Worm (Caenorhabditis elegans) whole organism, midembryonic: ENCODE data around the gene C05C8.5.

ENCODE experiments used
- T22C8.4 ChIP-seq: fragments of 200-800 bp; sonication (Bioruptor generic); IDR thresholded peaks from 2 replicates; pipeline ENCODE4 v1.3.6; 2022; ENCODE audit warnings: missing genetic modification characterization, missing compliant biosample characterization
- cog-1 ChIP-seq: sonication (generic microtip); optimal IDR thresholded peaks from 2 replicates; lab custom pipeline; 2016; ENCODE audit warnings: missing genetic modification characterization, missing compliant biosample characterization
- flt-1 ChIP-seq: fragments of 200-800 bp; sonication (Bioruptor generic); IDR thresholded peaks from 2 replicates; pipeline ENCODE4 v1.3.6; 2022; ENCODE audit warnings: missing genetic modification characterization, missing compliant biosample characterization
- klf-2 ChIP-seq: fragments of 200-800 bp; sonication (Bioruptor generic); conservative IDR thresholded peaks from 2 replicates; pipeline ENCODE4 v1.3.6; 2022; ENCODE audit warnings: missing genetic modification reagents, missing genetic modification characterization, missing compliant biosample characterization
- med-1 ChIP-seq: sonication (generic microtip); optimal IDR thresholded peaks from 2 replicates; lab custom pipeline; 2017; ENCODE audit warnings: missing genetic modification characterization, mild to moderate bottlenecking, missing compliant biosample characterization, antibody characterized with exemption, missing genetic modification reagents; ENCODE audit not compliant: insufficient read depth
- ref-1 ChIP-seq: fragments of 200-800 bp; sonication (Bioruptor generic); conservative IDR thresholded peaks from 2 replicates; pipeline ENCODE4 v1.3.6; 2022; ENCODE audit warnings: missing genetic modification reagents, missing genetic modification characterization, missing compliant biosample characterization
- tab-1 ChIP-seq: fragments of 200-800 bp; sonication (Bioruptor generic); IDR thresholded peaks from 2 replicates; pipeline ENCODE4 v1.3.6; 2022; ENCODE audit warnings: missing genetic modification characterization, missing compliant biosample characterization
- ztf-23 ChIP-seq: fragments of 200-800 bp; sonication (Bioruptor generic); IDR thresholded peaks from 2 replicates; pipeline ENCODE4 v1.3.6; 2022; ENCODE audit warnings: missing genetic modification reagents, missing genetic modification characterization, missing compliant biosample characterization
- ztf-29 ChIP-seq: fragments of 200-800 bp; sonication (Bioruptor generic); IDR thresholded peaks from 2 replicates; pipeline ENCODE4 v1.3.6; 2022; ENCODE audit warnings: missing genetic modification reagents, missing genetic modification characterization, missing compliant biosample characterization

Gene C05C8.5

DNA sequence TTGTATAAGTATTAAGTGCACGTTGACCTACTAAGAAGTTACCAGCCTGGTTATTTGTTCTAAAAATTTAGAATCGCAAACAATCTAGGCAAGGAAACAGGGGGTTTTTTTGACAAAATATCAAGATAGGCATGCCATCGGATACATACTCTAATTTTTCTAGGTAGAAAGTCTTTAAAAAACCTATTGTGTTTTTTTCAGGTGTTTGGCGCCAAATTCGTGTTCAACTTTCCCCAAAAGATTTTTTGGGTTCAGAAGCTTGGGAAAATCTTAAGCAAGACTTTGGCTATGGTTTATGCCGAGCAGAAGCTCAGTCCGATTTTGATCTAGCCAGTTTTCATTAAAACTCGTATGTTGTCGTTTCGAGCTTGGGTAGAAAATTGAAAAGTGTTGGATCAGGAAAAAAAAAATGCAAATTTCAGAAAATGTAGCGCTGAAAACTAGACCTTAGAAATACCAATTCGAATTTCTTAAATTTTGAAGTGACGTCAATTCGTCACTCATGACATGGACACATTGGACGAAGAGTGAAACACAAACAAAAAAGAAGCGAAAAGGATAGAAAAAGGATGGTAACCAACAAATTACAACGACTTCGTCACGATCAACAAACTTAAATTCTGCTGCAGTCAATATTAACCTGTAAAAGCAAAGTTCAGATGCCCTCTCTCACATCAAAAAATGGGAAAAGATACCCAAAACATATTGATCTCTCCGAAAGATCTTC is 13.8 kb upstream of the C05C8.5 start:
- TF ChIP-seq flt-1 (GFP tag; lab: Robert Waterston, UW) (no peak), ztf-29 (GFP tag; lab: Robert Waterston, UW) (no peak), med-1 (GFP tag; lab: Kevin White, UChicago) (no peak), ztf-23 (GFP tag; lab: Robert Waterston, UW) (no peak), ref-1 (no peak), cog-1 (tag; lab: Kevin White, UChicago) (no peak), klf-2 (GFP tag; lab: Robert Waterston, UW) (no peak), tab-1 (GFP tag; lab: Robert Waterston, UW) (no peak), T22C8.4 (GFP tag; lab: Robert Waterston, UW) (no peak)

DNA sequence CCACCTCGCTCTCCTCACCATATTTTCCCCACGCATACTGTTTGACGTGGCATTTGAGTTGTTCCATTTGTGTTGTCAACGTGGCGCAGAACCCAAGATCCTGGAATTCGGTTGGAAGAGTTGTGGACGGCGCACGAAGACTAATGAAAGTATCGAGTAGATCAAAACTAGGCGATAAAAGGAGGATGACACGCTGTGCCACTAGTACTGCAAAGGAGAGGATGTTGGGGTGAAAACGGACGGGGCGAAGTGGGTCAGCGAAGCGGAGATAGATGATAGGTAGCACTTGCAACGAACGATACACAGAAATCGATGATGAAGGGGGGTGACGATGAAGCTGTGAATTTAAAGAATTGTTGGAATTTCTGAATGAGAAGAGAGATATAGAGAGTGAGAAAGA is 12.3 kb upstream of the C05C8.5 start, which contains the start of gene C05C8.7:
C05C8.7 (minus strand) TSS at position 100 of the 400 bp plus-strand sequence.
- no peak for TF ChIP-seq ztf-23 (GFP tag; lab: Robert Waterston, UW)
- no peak for TF ChIP-seq T22C8.4 (GFP tag; lab: Robert Waterston, UW)
- 0 out of 2 replicates have a peak, but pooled peaks have one; percentile 51 for TF ChIP-seq flt-1 (GFP tag; lab: Robert Waterston, UW)
- no peak for TF ChIP-seq med-1 (GFP tag; lab: Kevin White, UChicago)
- TF ChIP-seq klf-2 (GFP tag; lab: Robert Waterston, UW) = no peak

DNA sequence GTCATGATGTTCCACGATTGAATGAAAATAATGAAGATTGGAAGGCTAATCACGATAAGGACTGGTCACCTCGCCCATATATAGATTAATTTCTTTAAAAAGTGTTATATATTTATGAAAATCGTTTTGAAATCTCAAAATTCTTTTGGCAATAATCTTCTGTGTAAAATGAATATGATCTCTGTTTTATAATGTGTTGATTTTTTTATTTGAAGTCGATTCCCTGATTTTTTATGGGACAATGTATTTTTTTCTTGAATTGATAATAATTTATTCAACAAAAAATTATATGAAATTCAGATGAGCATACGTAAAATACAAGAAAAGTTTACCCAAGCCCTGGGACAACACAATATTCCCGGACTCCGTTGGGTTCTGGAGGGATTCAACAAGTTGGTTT is 4.8 kb upstream of the C05C8.5 start, which contains the start of gene C05C8.1:
C05C8.1 (plus strand) TSS at position 301 of the 400 bp plus-strand sequence.
- no peak for TF ChIP-seq ref-1
- TF ChIP-seq ztf-29 (GFP tag; lab: Robert Waterston, UW) = no peak
- TF ChIP-seq ztf-23 (GFP tag; lab: Robert Waterston, UW) = no peak
- no peak for TF ChIP-seq klf-2 (GFP tag; lab: Robert Waterston, UW)
- TF ChIP-seq flt-1 (GFP tag; lab: Robert Waterston, UW) = no peak
- no peak for TF ChIP-seq T22C8.4 (GFP tag; lab: Robert Waterston, UW)
- TF ChIP-seq cog-1 (tag; lab: Kevin White, UChicago) = no peak
- no peak for TF ChIP-seq tab-1 (GFP tag; lab: Robert Waterston, UW)
- no peak for TF ChIP-seq med-1 (GFP tag; lab: Kevin White, UChicago)

DNA sequence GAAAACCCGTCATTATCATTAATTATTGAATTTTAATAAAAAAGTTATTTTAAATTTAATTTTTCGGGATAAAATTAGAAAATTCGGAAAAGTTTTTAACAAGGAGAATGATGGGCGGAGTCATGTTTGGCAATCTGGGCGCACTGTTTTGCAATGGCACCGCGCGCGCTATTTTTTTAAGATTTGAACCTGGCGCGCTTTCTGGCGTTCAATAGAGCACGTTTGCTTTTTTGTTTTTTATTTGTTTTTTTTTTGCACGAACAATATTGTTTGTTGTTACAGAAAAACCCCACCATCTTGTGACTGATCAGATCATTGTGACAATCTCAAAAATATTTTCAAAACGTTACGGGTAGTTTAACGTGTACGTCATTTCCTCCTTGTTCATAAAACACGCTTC is 2.5 kb upstream of the C05C8.5 start, which contains the start of gene hyls-1:
hyls-1 (plus strand) TSS at position 249 of the 400 bp plus-strand sequence.
- TF ChIP-seq ztf-23 (GFP tag; lab: Robert Waterston, UW) (0 out of 2 replicates have a peak, but pooled peaks have one; percentile 56), ref-1 (no peak), med-1 (GFP tag; lab: Kevin White, UChicago) (no peak), ztf-29 (GFP tag; lab: Robert Waterston, UW) (no peak), flt-1 (GFP tag; lab: Robert Waterston, UW) (0 out of 2 replicates have a peak, but pooled peaks have one; percentile 45), cog-1 (tag; lab: Kevin White, UChicago) (peak; percentile 78)

DNA sequence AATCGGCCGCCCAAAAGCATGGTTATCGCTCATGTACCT is 2.3 kb upstream of the C05C8.5 start, which contains the start of gene hpo-9:
hpo-9 (minus strand) TSS at position 37 of the 39 bp plus-strand sequence.
- TF ChIP-seq med-1 (GFP tag; lab: Kevin White, UChicago) (no peak), tab-1 (GFP tag; lab: Robert Waterston, UW) (no peak), T22C8.4 (GFP tag; lab: Robert Waterston, UW) (no peak), ztf-29 (GFP tag; lab: Robert Waterston, UW) (no peak)

DNA sequence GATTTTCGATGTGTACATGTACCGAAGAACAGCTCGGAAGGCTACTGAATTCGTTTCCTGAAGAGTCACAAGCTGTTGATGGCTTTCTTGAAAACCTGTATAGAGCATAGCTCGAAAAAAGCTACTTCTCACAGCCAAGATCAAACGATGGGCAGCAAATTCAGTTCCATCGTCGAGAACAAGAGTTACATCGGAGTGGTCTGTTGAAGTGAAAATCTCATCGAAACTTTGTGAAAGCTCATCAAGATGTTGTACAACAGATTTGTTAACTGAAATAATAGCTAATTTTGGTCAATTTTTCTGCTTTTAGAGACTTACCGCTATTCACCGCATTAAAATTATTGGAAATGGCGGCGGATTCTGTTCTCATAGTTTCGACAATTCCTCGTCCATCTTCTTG is 2.1 kb upstream of the C05C8.5 start:
- no peak for TF ChIP-seq ztf-23 (GFP tag; lab: Robert Waterston, UW)
- TF ChIP-seq cog-1 (tag; lab: Kevin White, UChicago) = no peak
- no peak for TF ChIP-seq med-1 (GFP tag; lab: Kevin White, UChicago)
- no peak for TF ChIP-seq tab-1 (GFP tag; lab: Robert Waterston, UW)
- TF ChIP-seq flt-1 (GFP tag; lab: Robert Waterston, UW) = no peak
- TF ChIP-seq klf-2 (GFP tag; lab: Robert Waterston, UW) = no peak
- no peak for TF ChIP-seq ref-1
- TF ChIP-seq ztf-29 (GFP tag; lab: Robert Waterston, UW) = no peak
- no peak for TF ChIP-seq T22C8.4 (GFP tag; lab: Robert Waterston, UW)

DNA sequence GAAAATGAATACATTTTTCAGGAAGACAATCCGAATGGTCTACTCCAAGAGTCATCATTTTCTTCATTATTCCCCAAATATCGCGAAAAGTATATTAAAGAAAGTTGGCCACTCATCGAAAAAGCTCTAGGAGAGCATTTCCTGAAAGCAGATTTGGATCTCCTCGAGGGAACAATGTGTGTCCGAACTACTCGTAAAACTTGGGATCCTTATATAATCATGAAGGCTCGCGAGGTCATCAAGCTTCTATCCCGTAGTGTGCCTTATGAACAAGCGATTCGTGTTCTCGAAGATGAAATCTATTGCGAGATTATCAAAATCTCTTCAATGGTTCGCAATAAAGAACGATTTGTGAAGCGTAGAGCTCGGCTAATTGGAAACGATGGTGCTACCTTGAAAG is 3.1 kb downstream of the C05C8.5 start:
- TF ChIP-seq ztf-29 (GFP tag; lab: Robert Waterston, UW) = no peak
- no peak for TF ChIP-seq flt-1 (GFP tag; lab: Robert Waterston, UW)
- no peak for TF ChIP-seq med-1 (GFP tag; lab: Kevin White, UChicago)
- TF ChIP-seq T22C8.4 (GFP tag; lab: Robert Waterston, UW) = no peak
- no peak for TF ChIP-seq ztf-23 (GFP tag; lab: Robert Waterston, UW)
- no peak for TF ChIP-seq klf-2 (GFP tag; lab: Robert Waterston, UW)
- TF ChIP-seq cog-1 (tag; lab: Kevin White, UChicago) = no peak
- no peak for TF ChIP-seq tab-1 (GFP tag; lab: Robert Waterston, UW)
- no peak for TF ChIP-seq ref-1

DNA sequence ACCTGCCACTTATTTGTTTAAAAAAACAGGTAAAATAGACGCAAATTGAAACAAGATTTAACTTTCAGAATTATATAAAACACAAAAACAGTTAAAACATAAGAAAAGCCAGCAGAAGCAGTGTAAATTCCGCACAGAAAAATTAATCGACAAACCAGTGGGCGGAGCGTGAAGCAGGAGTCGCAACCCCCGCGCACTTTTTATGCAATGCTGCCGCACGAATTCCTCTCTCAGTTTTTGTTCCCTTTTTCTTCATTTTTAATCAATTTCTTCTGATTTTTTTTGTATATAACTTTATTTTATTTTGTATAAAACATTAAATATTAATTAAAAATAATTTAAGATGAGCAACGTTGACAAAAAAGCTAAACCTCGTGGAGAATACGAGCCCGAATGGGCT is 3.8 kb downstream of the C05C8.5 start, which contains the start of the genes gei-6 and krr-1:
gei-6 (minus strand) TSS at position 2 of the 400 bp plus-strand sequence.
krr-1 (plus strand) TSS at position 344 of the 400 bp plus-strand sequence.
- TF ChIP-seq med-1 (GFP tag; lab: Kevin White, UChicago) (peak; percentile 95), T22C8.4 (GFP tag; lab: Robert Waterston, UW) (peak; percentile 72), klf-2 (GFP tag; lab: Robert Waterston, UW) (peak; percentile 82), ztf-29 (GFP tag; lab: Robert Waterston, UW) (peak; percentile 78), tab-1 (GFP tag; lab: Robert Waterston, UW) (peak; percentile 90), ref-1 (peak; percentile 60; the same call in 1 of the 2 replicates), flt-1 (GFP tag; lab: Robert Waterston, UW) (peak; percentile 94), ztf-23 (GFP tag; lab: Robert Waterston, UW) (peak; percentile 94), cog-1 (tag; lab: Kevin White, UChicago) (no peak)

DNA sequence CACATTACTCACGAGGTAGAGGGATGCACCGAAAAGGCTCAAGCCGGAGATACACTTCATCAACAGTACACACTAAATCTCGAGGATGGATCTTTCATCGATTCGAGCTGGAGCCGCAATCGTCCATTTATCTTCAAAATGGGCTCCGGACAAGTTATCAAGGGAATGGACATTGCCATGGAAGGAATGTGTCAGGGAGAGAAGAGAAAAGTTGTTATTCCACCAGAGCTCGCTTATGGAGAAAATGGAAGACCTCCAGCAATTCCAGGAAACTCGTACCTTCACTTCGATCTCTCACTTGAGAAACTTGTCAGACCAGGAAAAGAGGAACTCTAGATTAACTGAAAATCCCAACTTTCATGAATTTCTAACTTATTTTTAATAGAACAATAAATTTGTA is 8.7 kb downstream of the C05C8.5 start:
- no peak for TF ChIP-seq klf-2 (GFP tag; lab: Robert Waterston, UW)
- TF ChIP-seq flt-1 (GFP tag; lab: Robert Waterston, UW) = no peak
- TF ChIP-seq ztf-23 (GFP tag; lab: Robert Waterston, UW) = no peak
- TF ChIP-seq tab-1 (GFP tag; lab: Robert Waterston, UW) = no peak
- TF ChIP-seq ref-1 = no peak
- TF ChIP-seq cog-1 (tag; lab: Kevin White, UChicago) = no peak
- no peak for TF ChIP-seq ztf-29 (GFP tag; lab: Robert Waterston, UW)
- TF ChIP-seq T22C8.4 (GFP tag; lab: Robert Waterston, UW) = no peak
- TF ChIP-seq med-1 (GFP tag; lab: Kevin White, UChicago) = no peak
